Fruit fly (Drosophila melanogaster) whole organism, wandering third instar larva: ENCODE data around the gene Tl.

Source experiments
- Hnf4 ChIP-seq: fragments of 200-800 bp; sonication (Bioruptor generic); optimal IDR thresholded peaks from 2 replicates; lab custom pipeline; 2016; ENCODE audit warnings: missing biosample characterization, mild to moderate bottlenecking, missing genetic modification characterization
- N ChIP-seq: fragments of >200 bp; optimal IDR thresholded peaks from 2 replicates; lab custom pipeline; 2018; ENCODE audit warnings: missing biosample characterization, missing external identifiers, missing genetic modification characterization
- h ChIP-seq: fragments of 200-800 bp; sonication (Bioruptor generic); optimal IDR thresholded peaks from 3 replicates; lab custom pipeline; 2016; ENCODE audit warnings: missing biosample characterization, mild to moderate bottlenecking, missing genetic modification characterization
- lola ChIP-seq: fragments of >200 bp; optimal IDR thresholded peaks from 2 replicates; lab custom pipeline; 2017; ENCODE audit warnings: missing biosample characterization, missing genetic modification characterization
- psq ChIP-seq: fragments of 200-800 bp; sonication (Bioruptor generic); optimal IDR thresholded peaks from 3 replicates; lab custom pipeline; 2017; ENCODE audit warnings: missing biosample characterization, mild to moderate bottlenecking, missing genetic modification characterization, moderate library complexity
- tai ChIP-seq: sonication (Bioruptor generic); optimal IDR thresholded peaks from 2 replicates; lab custom pipeline; 2016; ENCODE audit warnings: missing biosample characterization, missing genetic modification characterization
- usp ChIP-seq: fragments of >200 bp; optimal IDR thresholded peaks from 2 replicates; lab custom pipeline; 2017; ENCODE audit warnings: missing biosample characterization, missing genetic modification characterization

DNA sequence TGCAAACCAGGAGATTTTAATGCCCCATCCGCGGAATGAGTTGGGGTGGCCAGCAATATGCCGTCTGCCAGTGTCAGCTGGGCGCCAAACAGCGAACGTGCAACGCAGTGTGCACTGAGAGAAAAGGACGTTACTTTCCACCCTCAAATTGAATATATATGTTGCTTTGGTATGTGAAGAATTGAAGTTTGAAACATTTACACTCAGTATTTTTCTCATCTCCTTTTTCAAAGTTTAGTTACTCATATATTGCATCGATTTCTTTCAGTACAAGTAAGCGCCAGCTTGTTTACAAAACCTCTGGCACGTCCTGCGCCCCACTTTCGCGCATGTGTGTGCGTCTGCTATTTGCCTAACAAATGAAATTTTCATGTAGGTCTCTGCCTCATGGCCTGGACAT lies 60.4 kb downstream of the Tl start:
- TF ChIP-seq psq (GFP tag; lab: Kevin White, UChicago) (peak; percentile 14), usp (no peak), Hnf4 (GFP tag; lab: Kevin White, UChicago) (peak; percentile 40), tai (GFP tag; lab: Kevin White, UChicago) (no peak), N (GFP tag; lab: Kevin White, UChicago) (no peak), h (GFP tag; lab: Kevin White, UChicago) (peak; percentile 67), lola (GFP tag; lab: Kevin White, UChicago) (no peak)
